Fruit fly (Drosophila melanogaster) whole organism, embryonic: Measurements from ENCODE around the gene Pfdn2.

Experiments
- Awh ChIP-seq: fragments of 200-800 bp; sonication (Bioruptor generic); IDR thresholded peaks from 2 replicates; pipeline ENCODE4, ENCODE4 v1.3.6; 2022; ENCODE audit warnings: missing biosample characterization, missing genetic modification characterization
- CG11696 ChIP-seq: fragments of 200-800 bp; sonication (Bioruptor generic); IDR thresholded peaks from 2 replicates; pipeline ENCODE4 v1.3.6; 2022; ENCODE audit warnings: missing biosample characterization, missing genetic modification characterization
- CG12104 ChIP-seq: fragments of 200-800 bp; sonication (Bioruptor generic); optimal IDR thresholded peaks from 3 replicates; lab custom pipeline; 2016; ENCODE audit warnings: missing biosample characterization, missing genetic modification characterization
- CG13296 ChIP-seq: fragments of 200-800 bp; sonication (Bioruptor generic); optimal IDR thresholded peaks from 3 replicates; lab custom pipeline; 2018; ENCODE audit warnings: missing biosample characterization, mild to moderate bottlenecking, missing genetic modification characterization
- CG13624 ChIP-seq: fragments of 200-800 bp; sonication (Bioruptor generic); optimal IDR thresholded peaks from 2 replicates; lab custom pipeline; 2016; ENCODE audit warnings: missing biosample characterization, missing genetic modification characterization
- CG13894 ChIP-seq: fragments of 200-800 bp; sonication (Bioruptor generic); optimal IDR thresholded peaks from 3 replicates; lab custom pipeline; 2018; ENCODE audit warnings: missing biosample characterization, mild to moderate bottlenecking, missing genetic modification characterization, moderate library complexity
- CG14667 ChIP-seq: fragments of 200-800 bp; sonication (Bioruptor generic); IDR thresholded peaks from 2 replicates; pipeline ENCODE4 v1.3.6; 2022; ENCODE audit warnings: missing biosample characterization, missing genetic modification characterization
- CG1832 ChIP-seq: fragments of 200-800 bp; sonication (Bioruptor generic); optimal IDR thresholded peaks from 2 replicates; lab custom pipeline; 2017; ENCODE audit warnings: missing biosample characterization, mild to moderate bottlenecking, missing genetic modification characterization, inconsistent platforms
- CG30403 ChIP-seq: fragments of 200-800 bp; sonication (Bioruptor generic); optimal IDR thresholded peaks from 3 replicates; lab custom pipeline; 2016; ENCODE audit warnings: missing biosample characterization, missing genetic modification characterization
- CG3065 ChIP-seq: fragments of 200-800 bp; sonication (Bioruptor generic); optimal IDR thresholded peaks from 2 replicates; lab custom pipeline; 2016; ENCODE audit warnings: missing biosample characterization, missing genetic modification characterization
- CG3407 ChIP-seq: fragments of 200-800 bp; sonication (Bioruptor generic); optimal IDR thresholded peaks from 2 replicates; lab custom pipeline; 2018; ENCODE audit warnings: missing biosample characterization, mild to moderate bottlenecking, missing genetic modification characterization
- CG4707 ChIP-seq: fragments of 200-800 bp; sonication (Bioruptor generic); optimal IDR thresholded peaks from 2 replicates; lab custom pipeline; 2018; ENCODE audit warnings: missing biosample characterization, mild to moderate bottlenecking, missing genetic modification characterization, moderate library complexity
- CG4854 ChIP-seq: fragments of 200-800 bp; sonication (Bioruptor generic); optimal IDR thresholded peaks from 2 replicates; lab custom pipeline; 2016; ENCODE audit warnings: missing biosample characterization, missing genetic modification characterization, inconsistent platforms
- CG5180 ChIP-seq: fragments of 200-800 bp; sonication (Bioruptor generic); optimal IDR thresholded peaks from 3 replicates; lab custom pipeline; 2017; ENCODE audit warnings: missing biosample characterization, missing genetic modification characterization, mild to moderate bottlenecking, moderate library complexity, missing genetic modification reagents
- CG6654 ChIP-seq: fragments of 200-800 bp; sonication (Bioruptor generic); optimal IDR thresholded peaks from 2 replicates; lab custom pipeline; 2017; ENCODE audit warnings: missing biosample characterization, mild to moderate bottlenecking, missing genetic modification characterization
- CG6683 ChIP-seq: fragments of 200-800 bp; sonication (Bioruptor generic); optimal IDR thresholded peaks from 2 replicates; lab custom pipeline; 2017; ENCODE audit warnings: missing biosample characterization, mild to moderate bottlenecking, missing genetic modification characterization, missing genetic modification reagents
- CG8924 ChIP-seq: fragments of 200-800 bp; optimal IDR thresholded peaks from 3 replicates; lab custom pipeline; 2019; ENCODE audit warnings: missing biosample characterization, mild to moderate bottlenecking, missing genetic modification characterization, moderate library complexity
- CG8944 ChIP-seq: fragments of 200-800 bp; sonication (Bioruptor generic); optimal IDR thresholded peaks from 3 replicates; lab custom pipeline; 2016; ENCODE audit warnings: missing biosample characterization, missing genetic modification characterization
- Dref ChIP-seq: fragments of 200-800 bp; sonication (Bioruptor generic); IDR thresholded peaks from 2 replicates; pipeline ENCODE4 v1.3.6; 2022; ENCODE audit warnings: missing biosample characterization, missing genetic modification characterization
- Hr3 ChIP-seq: fragments of 200-800 bp; sonication (Bioruptor generic); optimal IDR thresholded peaks from 3 replicates; lab custom pipeline; 2016; ENCODE audit warnings: missing biosample characterization, missing genetic modification characterization
- Jarid2 ChIP-seq: fragments of 200-800 bp; sonication (Bioruptor generic); optimal IDR thresholded peaks from 3 replicates; lab custom pipeline; 2017; ENCODE audit warnings: mild to moderate bottlenecking, missing biosample characterization, missing genetic modification reagents, missing genetic modification characterization
- Lpt ChIP-seq: fragments of >200 bp; optimal IDR thresholded peaks from 2 replicates; lab custom pipeline; 2018; ENCODE audit warnings: missing biosample characterization, missing genetic modification characterization
- MBD-R2 ChIP-seq: fragments of 200-800 bp; sonication (Bioruptor generic); IDR thresholded peaks from 2 replicates; pipeline ENCODE4 v1.3.6; 2022; ENCODE audit warnings: missing biosample characterization, missing genetic modification characterization
- Max ChIP-seq: fragments of 200-800 bp; sonication (Bioruptor generic); optimal IDR thresholded peaks from 2 replicates; lab custom pipeline; 2016; ENCODE audit warnings: missing biosample characterization, mild to moderate bottlenecking, missing genetic modification characterization
- Med ChIP-seq: fragments of 200-800 bp; sonication (Bioruptor generic); peaks from one replicate; lab custom pipeline; 2016; ENCODE audit warnings: missing biosample characterization, missing genetic modification characterization, mild to moderate bottlenecking, inconsistent platforms, moderate library complexity
- Nf-YB ChIP-seq: fragments of 200-800 bp; sonication (Bioruptor generic); optimal IDR thresholded peaks from 3 replicates; lab custom pipeline; 2019; ENCODE audit warnings: missing biosample characterization, mild to moderate bottlenecking, missing genetic modification characterization, moderate library complexity
- Optix ChIP-seq: fragments of 200-800 bp; sonication (Bioruptor generic); IDR thresholded peaks from 3 replicates; pipeline ENCODE4 v1.3.6; 2022; ENCODE audit warnings: missing biosample characterization, missing genetic modification characterization
- Sox102F ChIP-seq: fragments of 200-800 bp; sonication (Bioruptor generic); optimal IDR thresholded peaks from 2 replicates; lab custom pipeline; 2018; ENCODE audit warnings: missing biosample characterization, mild to moderate bottlenecking, missing genetic modification characterization, moderate library complexity
- Taf1 ChIP-seq: fragments of 200-800 bp; sonication (Bioruptor generic); IDR thresholded peaks from 2 replicates; pipeline ENCODE4 v1.3.6; 2022; ENCODE audit warnings: missing biosample characterization, missing genetic modification characterization
- YL-1 ChIP-seq: fragments of 200-800 bp; sonication (Bioruptor generic); optimal IDR thresholded peaks from 3 replicates; lab custom pipeline; 2017; ENCODE audit warnings: missing biosample characterization, mild to moderate bottlenecking, missing genetic modification characterization
- aop ChIP-seq: fragments of 200-800 bp; sonication (Bioruptor generic); IDR thresholded peaks from 2 replicates; pipeline ENCODE4 v1.3.6; 2022; ENCODE audit warnings: missing biosample characterization, missing genetic modification characterization
- ara ChIP-seq: fragments of 200-800 bp; sonication (Bioruptor generic); IDR thresholded peaks from 2 replicates; pipeline ENCODE4 v1.3.6; 2022; ENCODE audit warnings: missing biosample characterization, missing genetic modification characterization
- bab2 ChIP-seq: fragments of 200-800 bp; sonication (Bioruptor generic); optimal IDR thresholded peaks from 2 replicates; lab custom pipeline; 2016; ENCODE audit warnings: missing biosample characterization, missing genetic modification characterization
- btn ChIP-seq: fragments of 200-800 bp; sonication (Bioruptor generic); optimal IDR thresholded peaks from 2 replicates; lab custom pipeline; 2016; ENCODE audit warnings: missing biosample characterization, missing genetic modification characterization
- chm ChIP-seq: fragments of 200-800 bp; sonication (Bioruptor generic); IDR thresholded peaks from 2 replicates; pipeline ENCODE4 v1.3.6; 2022; ENCODE audit warnings: missing biosample characterization, missing genetic modification characterization
- ci ChIP-seq: fragments of 200-800 bp; sonication (Bioruptor generic); IDR thresholded peaks from 3 replicates; pipeline ENCODE4 v1.3.6; 2022; ENCODE audit warnings: missing biosample characterization, missing genetic modification characterization
- crol ChIP-seq: fragments of 200-800 bp; sonication (Bioruptor generic); IDR thresholded peaks from 2 replicates; pipeline ENCODE4 v1.3.6; 2022; ENCODE audit warnings: missing biosample characterization, missing genetic modification characterization
- gcm2 ChIP-seq: fragments of 200-800 bp; sonication (Bioruptor generic); optimal IDR thresholded peaks from 2 replicates; lab custom pipeline; 2016; ENCODE audit warnings: missing biosample characterization, missing genetic modification characterization
- gfzf ChIP-seq: fragments of 200-800 bp; sonication (Bioruptor generic); optimal IDR thresholded peaks from 2 replicates; lab custom pipeline; 2016; ENCODE audit warnings: missing biosample characterization, mild to moderate bottlenecking, missing genetic modification characterization, moderate library complexity
- gt ChIP-seq: fragments of 200-800 bp; sonication (Bioruptor generic); IDR thresholded peaks from 2 replicates; pipeline ENCODE4 v1.3.6; 2022; ENCODE audit warnings: missing biosample characterization, missing genetic modification characterization
- ham ChIP-seq: fragments of 200-800 bp; sonication (Bioruptor generic); IDR thresholded peaks from 2 replicates; pipeline ENCODE4 v1.3.6; 2022; ENCODE audit warnings: missing biosample characterization, missing genetic modification characterization
- hkb ChIP-seq, 2 experiments: fragments of 200-800 bp in 1 of 2; fragments of >200 bp in 1 of 2; sonication (Bioruptor generic) in 1 of 2; IDR thresholded peaks in 1 of 2; optimal IDR thresholded peaks in 1 of 2; 2 replicates each; pipeline versions ENCODE4 v1.3.6 to Lab custom; 2017 to 2022; ENCODE audit warnings: missing biosample characterization in 1 of 2, missing genetic modification characterization in 1 of 2
- jigr1 ChIP-seq: fragments of 200-800 bp; sonication (Bioruptor generic); IDR thresholded peaks from 3 replicates; pipeline ENCODE4 v1.3.6; 2022; ENCODE audit warnings: missing biosample characterization, missing genetic modification characterization
- knrl ChIP-seq: fragments of 200-800 bp; sonication (Bioruptor generic); IDR thresholded peaks from 3 replicates; pipeline ENCODE4 v1.3.6; 2022; ENCODE audit warnings: missing biosample characterization, missing genetic modification characterization; ENCODE audit not compliant: partially characterized antibody
- lbe ChIP-seq: fragments of 200-800 bp; sonication (Bioruptor generic); optimal IDR thresholded peaks from 2 replicates; lab custom pipeline; 2016; ENCODE audit warnings: missing biosample characterization, mild to moderate bottlenecking, missing genetic modification characterization
- nom ChIP-seq: fragments of 200-800 bp; sonication (Bioruptor generic); optimal IDR thresholded peaks from 2 replicates; lab custom pipeline; 2017; ENCODE audit warnings: missing biosample characterization, missing genetic modification characterization, mild to moderate bottlenecking, moderate library complexity, missing genetic modification reagents
- psq ChIP-seq: fragments of 200-800 bp; sonication (Bioruptor generic); optimal IDR thresholded peaks from 2 replicates; lab custom pipeline; 2017; ENCODE audit warnings: missing biosample characterization, missing genetic modification characterization
- sug ChIP-seq: fragments of 200-800 bp; optimal IDR thresholded peaks from 2 replicates; lab custom pipeline; 2019; ENCODE audit warnings: missing biosample characterization, mild to moderate bottlenecking, missing genetic modification characterization, moderate library complexity
- twi ChIP-seq: fragments of 200-800 bp; optimal IDR thresholded peaks from 2 replicates; lab custom pipeline; 2019; ENCODE audit warnings: missing biosample characterization, mild to moderate bottlenecking, missing genetic modification characterization, moderate library complexity
- vnd ChIP-seq: fragments of 200-800 bp; sonication (Bioruptor generic); IDR thresholded peaks from 3 replicates; pipeline ENCODE4 v1.3.6; 2022; ENCODE audit warnings: missing biosample characterization, missing genetic modification characterization; ENCODE audit not compliant: partially characterized antibody

Pfdn2 gene

dm6 chr3L:11065850-11066249, 8.3 kb downstream of the Pfdn2 start:
- peak; percentile 48 for TF ChIP-seq CG13296 (GFP tag; lab: Kevin White, UChicago)
- no peak for TF ChIP-seq CG1832 (GFP tag; lab: Kevin White, UChicago)
- no peak for TF ChIP-seq Awh
- no peak for TF ChIP-seq CG5180
- no peak for TF ChIP-seq gfzf (GFP tag; lab: Kevin White, UChicago)
- TF ChIP-seq Med (GFP tag; lab: Kevin White, UChicago), result peak; percentile 64
- peak; percentile 48 for TF ChIP-seq nom (GFP tag; lab: Kevin White, UChicago)
- TF ChIP-seq CG8944, result no peak
- TF ChIP-seq ci, result 0 out of 3 replicates have a peak, but pooled peaks have one; percentile 25

DNA sequence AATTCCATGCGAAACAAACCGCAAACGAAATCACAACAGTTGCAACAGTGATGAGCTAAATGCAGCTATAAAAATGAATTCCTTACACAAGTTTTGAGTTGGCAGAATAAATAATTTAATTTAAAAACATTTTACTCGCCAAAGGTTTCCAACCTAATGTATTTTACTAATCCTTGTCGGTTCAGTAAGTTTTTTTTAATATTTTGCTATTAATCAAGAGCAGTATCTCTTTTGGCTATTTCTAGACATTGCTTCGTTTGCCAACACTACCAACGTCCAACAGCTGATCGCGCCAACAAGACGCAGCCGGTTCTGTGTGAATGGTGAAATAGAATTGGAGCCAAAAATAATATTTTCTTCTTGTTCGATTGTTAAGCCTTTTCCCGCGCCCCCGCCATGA, 9.5 kb downstream of the Pfdn2 start, which contains the start of the genes CG32075, CG45101 and SuUR:
CG32075 (minus strand) TSS at position 253 of the 400 bp plus-strand sequence.
CG45101 (plus strand) TSS at position 303 of the 400 bp plus-strand sequence.
SuUR (plus strand) TSS at position 303 of the 400 bp plus-strand sequence.
- TF ChIP-seq ara (GFP tag; lab: Robert Waterston, UW) (peak; percentile 83), CG6683 (GFP tag; lab: Kevin White, UChicago) (peak; percentile 39), Jarid2 (GFP tag; lab: Kevin White, UChicago) (peak; percentile 12), hkb (optimal IDR thresholded peaks at IDR 0.05; lab: Kevin White, UChicago) (peak; percentile 71), hkb (GFP tag; IDR thresholded peaks at IDR 0.05; lab: Robert Waterston, UW) (peak; percentile 86), gcm2 (GFP tag; lab: Kevin White, UChicago) (peak; percentile 81), CG13624 (GFP tag; lab: Kevin White, UChicago) (peak; percentile 93), btn (no peak), CG14667 (GFP tag; lab: Robert Waterston, UW) (peak; percentile 81), CG30403 (GFP tag; lab: Kevin White, UChicago) (peak; percentile 94), CG12104 (peak; percentile 73), bab2 (GFP tag; lab: Kevin White, UChicago) (peak; percentile 92), Optix (GFP tag; lab: Robert Waterston, UW) (peak; percentile 70), CG6654 (no peak), twi (tag; lab: Kevin White, UChicago) (peak; percentile 72), crol (GFP tag; lab: Robert Waterston, UW) (no peak), lbe (GFP tag; lab: Kevin White, UChicago) (peak; percentile 73), vnd (GFP tag; lab: Robert Waterston, UW) (no peak), CG11696 (GFP tag; lab: Robert Waterston, UW) (peak; percentile 41; the same call in 1 of the 2 replicates), Lpt (GFP tag; lab: Kevin White, UChicago) (no peak), sug (tag; lab: Kevin White, UChicago) (peak; percentile 88), YL-1 (GFP tag; lab: Kevin White, UChicago) (peak; percentile 86), knrl (GFP tag; lab: Robert Waterston, UW) (peak; percentile 24; the same call in 1 of the 3 replicates), Hr3 (peak; percentile 90), CG3407 (GFP tag; lab: Kevin White, UChicago) (peak; percentile 64), Max (GFP tag; lab: Kevin White, UChicago) (peak; percentile 93), gt (GFP tag; lab: Robert Waterston, UW) (peak; percentile 75; the same call in 1 of the 2 replicates), jigr1 (GFP tag; lab: Robert Waterston, UW) (peak; percentile 51; the same call in 1 of the 3 replicates), CG4707 (GFP tag; lab: Kevin White, UChicago) (no peak), Nf-YB (peak; percentile 53), aop (GFP tag; lab: Robert Waterston, UW) (no peak; the same call in 1 of the 2 replicates), psq (GFP tag; lab: Kevin White, UChicago) (peak; percentile 56), MBD-R2 (GFP tag; lab: Robert Waterston, UW) (peak; percentile 98), Dref (GFP tag; lab: Robert Waterston, UW) (no peak), chm (peak; percentile 90), Taf1 (GFP tag; lab: Robert Waterston, UW) (peak; percentile 67), CG4854 (GFP tag; lab: Kevin White, UChicago) (peak; percentile 84), ham (GFP tag; lab: Robert Waterston, UW) (peak; percentile 29; the same call in 1 of the 2 replicates), CG13894 (no peak), CG8924 (tag; lab: Kevin White, UChicago) (peak; percentile 86), CG3065 (GFP tag; lab: Kevin White, UChicago) (peak; percentile 83), Sox102F (GFP tag; lab: Kevin White, UChicago) (peak; percentile 91)
